Worm (Caenorhabditis elegans) whole organism, L3 larva: ENCODE results near the gene T28F3.8.

Source experiments
- mdl-1 ChIP-seq: fragments of 150-350 bp; optimal IDR thresholded peaks from 2 replicates; lab custom pipeline; 2014; ENCODE audit warnings: missing biosample characterization, missing genetic modification characterization
- nhr-77 ChIP-seq: fragments of 150-350 bp; optimal IDR thresholded peaks from 2 replicates; lab custom pipeline; 2014; ENCODE audit warnings: missing biosample characterization, missing genetic modification characterization

ce11 chrIV:17287908-17288675, 19.0 kb downstream of the T28F3.8 start, which contains the start of gene zipt-7.1:
- TF ChIP-seq nhr-77 (tag; lab: Kevin White, UChicago) (no peak), mdl-1 (tag; lab: Kevin White, UChicago) (no peak)
